Worm (Caenorhabditis elegans) whole organism, midembryonic: Measurements from ENCODE around the gene sptl-3.

ENCODE experiments used
- T22C8.4 ChIP-seq: fragments of 200-800 bp; sonication (Bioruptor generic); IDR thresholded peaks from 2 replicates; pipeline ENCODE4 v1.3.6; 2022; ENCODE audit warnings: missing genetic modification characterization, missing compliant biosample characterization
- cog-1 ChIP-seq: sonication (generic microtip); optimal IDR thresholded peaks from 2 replicates; lab custom pipeline; 2016; ENCODE audit warnings: missing genetic modification characterization, missing compliant biosample characterization
- flt-1 ChIP-seq: fragments of 200-800 bp; sonication (Bioruptor generic); IDR thresholded peaks from 2 replicates; pipeline ENCODE4 v1.3.6; 2022; ENCODE audit warnings: missing genetic modification characterization, missing compliant biosample characterization
- klf-2 ChIP-seq: fragments of 200-800 bp; sonication (Bioruptor generic); conservative IDR thresholded peaks from 2 replicates; pipeline ENCODE4 v1.3.6; 2022; ENCODE audit warnings: missing genetic modification reagents, missing genetic modification characterization, missing compliant biosample characterization
- ref-1 ChIP-seq: fragments of 200-800 bp; sonication (Bioruptor generic); conservative IDR thresholded peaks from 2 replicates; pipeline ENCODE4 v1.3.6; 2022; ENCODE audit warnings: missing genetic modification reagents, missing genetic modification characterization, missing compliant biosample characterization
- ztf-23 ChIP-seq: fragments of 200-800 bp; sonication (Bioruptor generic); IDR thresholded peaks from 2 replicates; pipeline ENCODE4 v1.3.6; 2022; ENCODE audit warnings: missing genetic modification reagents, missing genetic modification characterization, missing compliant biosample characterization
- ztf-29 ChIP-seq: fragments of 200-800 bp; sonication (Bioruptor generic); IDR thresholded peaks from 2 replicates; pipeline ENCODE4 v1.3.6; 2022; ENCODE audit warnings: missing genetic modification reagents, missing genetic modification characterization, missing compliant biosample characterization

- TF ChIP-seq flt-1, result no peak
- no peak for TF ChIP-seq ztf-23 (GFP tag; lab: Robert Waterston, UW)
- TF ChIP-seq ref-1 (GFP tag; lab: Robert Waterston, UW), result no peak
- TF ChIP-seq T22C8.4 (GFP tag; lab: Robert Waterston, UW), result no peak
- TF ChIP-seq ztf-29, result no peak
- TF ChIP-seq klf-2, result no peak
- TF ChIP-seq cog-1 (tag; lab: Kevin White, UChicago), result no peak
Measured at ce11 chrV:13908120-13908915, 15.2 kb downstream of the sptl-3 start.
